Worm (Caenorhabditis elegans): ENCODE measurements around the gene Y66D12A.10.
A peak's percentile ranks its signal among the peaks of the same experiment; 100 is the strongest.

Gene Y66D12A.10

ce11 chrIII:11554701-11555111, 11.0 kb upstream of the Y66D12A.10 start (continued):
- no peak for TF ChIP-seq zip-2 (tag; optimal IDR thresholded peaks at IDR 0.05)
- no peak for TF ChIP-seq php-3 (GFP tag; IDR thresholded peaks at IDR 0.05)
- TF ChIP-seq Y105C5A.15 (GFP tag; IDR thresholded peaks at IDR 0.05): 0 out of 2 replicates have a peak, but pooled peaks have one; percentile 30
- TF ChIP-seq nhr-25 (tag; optimal IDR thresholded peaks at IDR 0.05; ENCODE audit: borderline replicate concordance, insufficient read depth): no peak
- no peak for TF ChIP-seq zfp-3 (GFP tag; conservative IDR thresholded peaks at IDR 0.05)
- TF ChIP-seq ctbp-1 (GFP tag; IDR thresholded peaks at IDR 0.05): no peak
- no peak for TF ChIP-seq ZK546.5 (tag; optimal IDR thresholded peaks at IDR 0.05)
- TF ChIP-seq nhr-41 (GFP tag; IDR thresholded peaks at IDR 0.05): no peak

- peak; percentile 81 for TF ChIP-seq set-16 (GFP tag; IDR thresholded peaks at IDR 0.05)
- TF ChIP-seq nhr-25 (tag; optimal IDR thresholded peaks at IDR 0.05; ENCODE audit: borderline replicate concordance, insufficient read depth): peak; percentile 35
- no peak for TF ChIP-seq nhr-237 (tag; optimal IDR thresholded peaks at IDR 0.05)
- no peak for TF ChIP-seq nhr-76 (tag; optimal IDR thresholded peaks at IDR 0.05)
- TF ChIP-seq tag-97 (GFP tag; IDR thresholded peaks at IDR 0.05): no peak
- TF ChIP-seq aha-1 (tag): peak; percentile 5
- TF ChIP-seq unc-62 (GFP tag; optimal IDR thresholded peaks at IDR 0.05 in 1 of 2): peak in 1 of 2 experiments; percentile 99
- no peak for TF ChIP-seq unc-62 (tag; optimal IDR thresholded peaks at IDR 0.05)
These were observed 8.8 kb upstream of the Y66D12A.10 start for ce11 chrIII:11556860-11557259.

ce11 chrIII:11558251-11558650, 7.4 kb upstream of the Y66D12A.10 start:
- TF ChIP-seq Y75B8A.6 (GFP tag; IDR thresholded peaks at IDR 0.05) (no peak), dmd-8 (GFP tag; IDR thresholded peaks at IDR 0.05) (0 out of 2 replicates have a peak, but pooled peaks have one; percentile 24), set-16 (GFP tag; IDR thresholded peaks at IDR 0.05) (0 out of 2 replicates have a peak, but pooled peaks have one; percentile 7), mxl-3 (GFP tag; optimal IDR thresholded peaks at IDR 0.05) (no peak), fos-1 (tag; optimal IDR thresholded peaks at IDR 0.05) (no peak), nhr-25 (tag; optimal IDR thresholded peaks at IDR 0.05; ENCODE audit: borderline replicate concordance, insufficient read depth) (peak; percentile 49)

ce11 chrIII:11559677-11560076, 6.0 kb upstream of the Y66D12A.10 start:
- peak; percentile 37 for TF ChIP-seq nhr-25 (tag; optimal IDR thresholded peaks at IDR 0.05; ENCODE audit: borderline replicate concordance, insufficient read depth)
- TF ChIP-seq set-16 (GFP tag; IDR thresholded peaks at IDR 0.05): peak; percentile 59
- no peak for TF ChIP-seq lin-29 (GFP tag; IDR thresholded peaks at IDR 0.05)

- no peak for TF ChIP-seq ZK546.5 (tag; optimal IDR thresholded peaks at IDR 0.05)
- 0 out of 2 replicates have a peak, but pooled peaks have one; percentile 18 for TF ChIP-seq hmg-1.1 (GFP tag; IDR thresholded peaks at IDR 0.05)
- no peak for TF ChIP-seq hif-1 (tag; optimal IDR thresholded peaks at IDR 0.05)
- no peak for TF ChIP-seq ama-1 (optimal IDR thresholded peaks at IDR 0.05)
- TF ChIP-seq aha-1 (tag): peak; percentile 19
- TF ChIP-seq ctbp-1 (GFP tag; IDR thresholded peaks at IDR 0.05): no peak
These were observed 5.0 kb upstream of the Y66D12A.10 start, which contains the start of gene ztf-29 for ce11 chrIII:11560504-11561202. Gene ztf-29 (plus strand): TSS chrIII:11561152.

- TF ChIP-seq nhr-10 (tag; optimal IDR thresholded peaks at IDR 0.05) (no peak), nhr-111 (GFP tag; optimal IDR thresholded peaks at IDR 0.05) (no peak), F49E8.2 (tag; optimal IDR thresholded peaks at IDR 0.05; ENCODE audit: borderline replicate concordance) (no peak), ceh-62 (tag; optimal IDR thresholded peaks at IDR 0.05) (no peak), set-16 (GFP tag; IDR thresholded peaks at IDR 0.05) (peak; percentile 86), Y75B8A.6 (GFP tag; IDR thresholded peaks at IDR 0.05) (no peak)
These were observed 4.1 kb upstream of the Y66D12A.10 start for ce11 chrIII:11561597-11561996.

- no peak for TF ChIP-seq lsy-2 (tag; optimal IDR thresholded peaks at IDR 0.05)
- TF ChIP-seq zip-2 (tag; optimal IDR thresholded peaks at IDR 0.05): no peak
- TF ChIP-seq zfp-3 (GFP tag; conservative IDR thresholded peaks at IDR 0.05): no peak
- TF ChIP-seq hlh-11 (tag; optimal IDR thresholded peaks at IDR 0.05): no peak
- TF ChIP-seq nhr-102 (tag; optimal IDR thresholded peaks at IDR 0.05): no peak
- TF ChIP-seq dmd-8 (GFP tag; IDR thresholded peaks at IDR 0.05): 0 out of 2 replicates have a peak, but pooled peaks have one; percentile 6
- TF ChIP-seq sdz-12 (GFP tag; optimal IDR thresholded peaks at IDR 0.05): no peak
- no peak for TF ChIP-seq lir-3 (tag; optimal IDR thresholded peaks at IDR 0.05)
- peak; percentile 57 for TF ChIP-seq set-16 (GFP tag; IDR thresholded peaks at IDR 0.05)
- TF ChIP-seq lin-38 (GFP tag; IDR thresholded peaks at IDR 0.05): no peak
- no peak for TF ChIP-seq spr-3 (GFP tag; optimal IDR thresholded peaks at IDR 0.05)
- TF ChIP-seq lim-7 (GFP tag; IDR thresholded peaks at IDR 0.05): no peak
- TF ChIP-seq lin-39 (tag; optimal IDR thresholded peaks at IDR 0.05): no peak
- TF ChIP-seq ceh-28 (tag; optimal IDR thresholded peaks at IDR 0.05): no peak
These were observed 2.2 kb upstream of the Y66D12A.10 start, which contains the start of gene Y66D12A.11 for ce11 chrIII:11563417-11563949. Gene Y66D12A.11 (plus strand): TSS chrIII:11563467.

Data from whole organism, L4 larva.